Worm (Caenorhabditis elegans) whole organism, midembryonic: Measurements from ENCODE around the gene bgnt-1.3.

Source experiments
- T22C8.4 ChIP-seq: fragments of 200-800 bp; sonication (Bioruptor generic); IDR thresholded peaks from 2 replicates; pipeline ENCODE4 v1.3.6; 2022; ENCODE audit warnings: missing genetic modification characterization, missing compliant biosample characterization
- cog-1 ChIP-seq: sonication (generic microtip); optimal IDR thresholded peaks from 2 replicates; lab custom pipeline; 2016; ENCODE audit warnings: missing genetic modification characterization, missing compliant biosample characterization
- flt-1 ChIP-seq: fragments of 200-800 bp; sonication (Bioruptor generic); IDR thresholded peaks from 2 replicates; pipeline ENCODE4 v1.3.6; 2022; ENCODE audit warnings: missing genetic modification characterization, missing compliant biosample characterization
- klf-2 ChIP-seq: fragments of 200-800 bp; sonication (Bioruptor generic); conservative IDR thresholded peaks from 2 replicates; pipeline ENCODE4 v1.3.6; 2022; ENCODE audit warnings: missing genetic modification reagents, missing genetic modification characterization, missing compliant biosample characterization
- med-1 ChIP-seq: sonication (generic microtip); optimal IDR thresholded peaks from 2 replicates; lab custom pipeline; 2017; ENCODE audit warnings: missing genetic modification characterization, mild to moderate bottlenecking, missing compliant biosample characterization, antibody characterized with exemption, missing genetic modification reagents; ENCODE audit not compliant: insufficient read depth
- ref-1 ChIP-seq: fragments of 200-800 bp; sonication (Bioruptor generic); conservative IDR thresholded peaks from 2 replicates; pipeline ENCODE4 v1.3.6; 2022; ENCODE audit warnings: missing genetic modification reagents, missing genetic modification characterization, missing compliant biosample characterization
- tab-1 ChIP-seq: fragments of 200-800 bp; sonication (Bioruptor generic); IDR thresholded peaks from 2 replicates; pipeline ENCODE4 v1.3.6; 2022; ENCODE audit warnings: missing genetic modification characterization, missing compliant biosample characterization
- ztf-23 ChIP-seq: fragments of 200-800 bp; sonication (Bioruptor generic); IDR thresholded peaks from 2 replicates; pipeline ENCODE4 v1.3.6; 2022; ENCODE audit warnings: missing genetic modification reagents, missing genetic modification characterization, missing compliant biosample characterization
- ztf-29 ChIP-seq: fragments of 200-800 bp; sonication (Bioruptor generic); IDR thresholded peaks from 2 replicates; pipeline ENCODE4 v1.3.6; 2022; ENCODE audit warnings: missing genetic modification reagents, missing genetic modification characterization, missing compliant biosample characterization

The bgnt-1.3 gene

ce11 chrV:16226581-16226980 lies 29.7 kb downstream of the bgnt-1.3 start, which contains the start of gene F11A5.13:
F11A5.13 (minus strand) TSS chrV:16226681.
- TF ChIP-seq ref-1 (no peak), tab-1 (GFP tag; lab: Robert Waterston, UW) (no peak), cog-1 (tag; lab: Kevin White, UChicago) (no peak), ztf-29 (GFP tag; lab: Robert Waterston, UW) (no peak), klf-2 (GFP tag; lab: Robert Waterston, UW) (no peak), flt-1 (GFP tag; lab: Robert Waterston, UW) (no peak), T22C8.4 (GFP tag; lab: Robert Waterston, UW) (no peak), ztf-23 (GFP tag; lab: Robert Waterston, UW) (no peak), med-1 (GFP tag; lab: Kevin White, UChicago) (no peak)

- TF ChIP-seq T22C8.4 (GFP tag; lab: Robert Waterston, UW) (no peak), tab-1 (GFP tag; lab: Robert Waterston, UW) (no peak), klf-2 (GFP tag; lab: Robert Waterston, UW) (no peak), cog-1 (tag; lab: Kevin White, UChicago) (no peak), med-1 (GFP tag; lab: Kevin White, UChicago) (no peak), ref-1 (no peak), ztf-23 (GFP tag; lab: Robert Waterston, UW) (no peak), ztf-29 (GFP tag; lab: Robert Waterston, UW) (no peak), flt-1 (GFP tag; lab: Robert Waterston, UW) (no peak)
Observed at ce11 chrV:16225524-16226116, 30.7 kb downstream of the bgnt-1.3 start.

ce11 chrV:16224027-16224426 lies 32.3 kb downstream of the bgnt-1.3 start, which contains the start of gene stdh-2:
stdh-2 (plus strand) TSS chrV:16224327.
- TF ChIP-seq cog-1 (tag; lab: Kevin White, UChicago) (no peak), ztf-23 (GFP tag; lab: Robert Waterston, UW) (no peak), flt-1 (GFP tag; lab: Robert Waterston, UW) (no peak), ref-1 (no peak), ztf-29 (GFP tag; lab: Robert Waterston, UW) (no peak), med-1 (GFP tag; lab: Kevin White, UChicago) (no peak), klf-2 (GFP tag; lab: Robert Waterston, UW) (no peak), T22C8.4 (GFP tag; lab: Robert Waterston, UW) (no peak), tab-1 (GFP tag; lab: Robert Waterston, UW) (no peak)

ce11 chrV:16220020-16220419 lies 36.3 kb downstream of the bgnt-1.3 start:
- TF ChIP-seq ref-1 = no peak

ce11 chrV:16218972-16219757 lies 37.1 kb downstream of the bgnt-1.3 start, which contains the start of gene glc-1:
glc-1 (plus strand) TSS chrV:16219634.
- no peak for TF ChIP-seq ztf-23 (GFP tag; lab: Robert Waterston, UW)
- TF ChIP-seq ref-1 = no peak
- no peak for TF ChIP-seq tab-1 (GFP tag; lab: Robert Waterston, UW)

- TF ChIP-seq ref-1 (no peak), ztf-29 (GFP tag; lab: Robert Waterston, UW) (no peak), T22C8.4 (GFP tag; lab: Robert Waterston, UW) (no peak), ztf-23 (GFP tag; lab: Robert Waterston, UW) (no peak), med-1 (GFP tag; lab: Kevin White, UChicago) (no peak), cog-1 (tag; lab: Kevin White, UChicago) (no peak), klf-2 (GFP tag; lab: Robert Waterston, UW) (no peak), flt-1 (GFP tag; lab: Robert Waterston, UW) (no peak), tab-1 (GFP tag; lab: Robert Waterston, UW) (no peak)
Observed at ce11 chrV:16218522-16218921, 37.8 kb downstream of the bgnt-1.3 start, which contains the start of gene F11A5.15. F11A5.15 (minus strand) TSS chrV:16218622.

ce11 chrV:16214505-16214904 lies 41.8 kb downstream of the bgnt-1.3 start, which contains the start of gene F11A5.9:
F11A5.9 (plus strand) TSS chrV:16214890.
- TF ChIP-seq klf-2 (GFP tag; lab: Robert Waterston, UW) = no peak
- no peak for TF ChIP-seq T22C8.4 (GFP tag; lab: Robert Waterston, UW)
- TF ChIP-seq ztf-23 (GFP tag; lab: Robert Waterston, UW) = no peak
- no peak for TF ChIP-seq tab-1 (GFP tag; lab: Robert Waterston, UW)
- no peak for TF ChIP-seq med-1 (GFP tag; lab: Kevin White, UChicago)
- no peak for TF ChIP-seq flt-1 (GFP tag; lab: Robert Waterston, UW)

ce11 chrV:16213323-16213722 lies 43.0 kb downstream of the bgnt-1.3 start:
- TF ChIP-seq flt-1 (GFP tag; lab: Robert Waterston, UW) (no peak), tab-1 (GFP tag; lab: Robert Waterston, UW) (no peak), med-1 (GFP tag; lab: Kevin White, UChicago) (no peak), ztf-29 (GFP tag; lab: Robert Waterston, UW) (no peak), T22C8.4 (GFP tag; lab: Robert Waterston, UW) (no peak), ztf-23 (GFP tag; lab: Robert Waterston, UW) (no peak), ref-1 (no peak), cog-1 (tag; lab: Kevin White, UChicago) (no peak), klf-2 (GFP tag; lab: Robert Waterston, UW) (no peak)

- TF ChIP-seq tab-1 (GFP tag; lab: Robert Waterston, UW) (no peak), flt-1 (GFP tag; lab: Robert Waterston, UW) (no peak), med-1 (GFP tag; lab: Kevin White, UChicago) (no peak), cog-1 (tag; lab: Kevin White, UChicago) (no peak), klf-2 (GFP tag; lab: Robert Waterston, UW) (no peak), ztf-29 (GFP tag; lab: Robert Waterston, UW) (no peak), ref-1 (no peak), ztf-23 (GFP tag; lab: Robert Waterston, UW) (no peak), T22C8.4 (GFP tag; lab: Robert Waterston, UW) (no peak)
Observed at ce11 chrV:16211713-16212112, 44.6 kb downstream of the bgnt-1.3 start.
